Fruit fly (Drosophila melanogaster) S2 (cell line): ENCODE measurements around the gene chinmo.

Source experiments
- CG8478 ChIP-seq: fragments of >200 bp; optimal IDR thresholded peaks from 2 replicates; lab custom pipeline; 2018
- CTCF ChIP-seq, 2 experiments: fragments of >200 bp; optimal IDR thresholded peaks; 2 replicates each; lab custom pipeline; 2018

- TF ChIP-seq CG8478 (lab: Kevin White, UChicago) (no peak), CTCF (optimal IDR thresholded peaks at IDR 0.05; lab: Kevin White, UChicago) (no peak)
These were observed 12.2 kb upstream of the chinmo start for dm6 chr2L:1638650-1639549.
